Fruit fly (Drosophila melanogaster): ENCODE data around the gene CG9692.

Gene CG9692

DNA sequence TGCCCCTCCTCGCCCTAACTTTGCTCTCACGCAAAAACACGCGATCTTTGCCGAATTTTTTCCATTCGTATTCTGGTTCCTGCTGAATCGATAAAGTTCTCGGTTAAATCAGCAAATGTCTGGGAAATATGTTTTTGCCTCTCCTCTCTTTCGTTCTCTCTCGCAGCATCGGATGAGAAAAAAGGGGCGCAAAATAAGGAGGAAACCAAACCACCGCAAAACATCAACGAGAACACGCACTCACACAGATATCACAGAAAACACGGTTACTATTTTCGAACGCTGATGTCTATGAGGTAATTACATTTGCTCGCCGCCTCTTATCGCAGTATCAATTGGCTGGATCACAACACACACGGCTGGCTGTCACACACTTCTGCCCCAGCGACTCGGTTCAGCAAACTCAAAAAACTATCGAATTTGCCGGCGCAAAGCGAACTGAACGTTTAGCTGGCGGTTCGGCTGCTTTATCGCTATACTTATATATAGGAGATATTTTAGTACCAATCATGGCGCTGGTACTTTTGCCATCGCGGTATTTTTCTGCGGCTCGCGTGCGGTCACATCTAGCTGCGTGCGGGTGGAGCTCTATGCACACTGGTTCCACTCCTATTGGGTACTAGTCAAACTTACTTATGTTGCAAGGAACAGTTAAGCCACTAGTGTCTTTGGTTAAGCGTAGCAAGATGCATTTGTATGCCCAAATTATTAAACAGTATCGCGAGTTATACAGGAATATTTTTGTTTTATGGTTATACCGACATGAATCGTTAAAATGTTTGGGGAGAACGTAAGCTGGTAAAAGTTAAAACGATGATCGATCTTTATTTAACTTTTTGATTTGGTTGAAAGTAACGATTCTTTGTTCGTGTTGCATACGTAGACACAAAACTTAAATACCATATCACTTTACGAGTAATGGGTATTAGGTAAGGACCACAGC is 43.3 kb upstream of the CG9692 start, which contains the start of gene Baldspot (continued):
- TF ChIP-seq sc (optimal IDR thresholded peaks at IDR 0.05) = no peak
- TF ChIP-seq sc (GFP tag; optimal IDR thresholded peaks at IDR 0.05) = peak; percentile 19
- TF ChIP-seq scrt (GFP tag; optimal IDR thresholded peaks at IDR 0.05) = peak; percentile 79
- peak; percentile 85 for TF ChIP-seq ind (GFP tag; optimal IDR thresholded peaks at IDR 0.05)
- TF ChIP-seq CG1602 (GFP tag; optimal IDR thresholded peaks at IDR 0.05) = peak; percentile 11
- TF ChIP-seq Nf-YB (GFP tag; optimal IDR thresholded peaks at IDR 0.05) = no peak
- peak; percentile 35; the same call in 2 of the 3 replicates for TF ChIP-seq Aef1 (GFP tag; IDR thresholded peaks at IDR 0.05)
- TF ChIP-seq CG6683 (GFP tag; optimal IDR thresholded peaks at IDR 0.05) = peak; percentile 71
- TF ChIP-seq pan (optimal IDR thresholded peaks at IDR 0.05) = peak in 1 of 2 experiments; percentile 53
- TF ChIP-seq pan (GFP tag; optimal IDR thresholded peaks at IDR 0.05 in 1 of 2, IDR thresholded peaks at IDR 0.05 in 1 of 2) = peak in 1 of 2 experiments; percentile 64
- TF ChIP-seq CG14441 (GFP tag; IDR thresholded peaks at IDR 0.05) = peak; percentile 64
- peak; percentile 48 for TF ChIP-seq CG10209 (GFP tag; optimal IDR thresholded peaks at IDR 0.05)
- TF ChIP-seq Doc3 (GFP tag; IDR thresholded peaks at IDR 0.05; ENCODE audit: partially characterized antibody) = peak; percentile 49; the same call in 1 of the 3 replicates
- TF ChIP-seq twi (tag; optimal IDR thresholded peaks at IDR 0.05) = no peak
- TF ChIP-seq CG4617 (GFP tag; optimal IDR thresholded peaks at IDR 0.05; ENCODE audit: borderline replicate concordance) = no peak
- TF ChIP-seq Poxn (GFP tag; IDR thresholded peaks at IDR 0.05) = no peak
- TF ChIP-seq CG6654 (GFP tag; optimal IDR thresholded peaks at IDR 0.05) = peak; percentile 63
- TF ChIP-seq CG14667 (GFP tag; IDR thresholded peaks at IDR 0.05) = 0 out of 2 replicates have a peak, but pooled peaks have one; percentile 12
- TF ChIP-seq CG2875 (GFP tag; optimal IDR thresholded peaks at IDR 0.05) = peak; percentile 31
- no peak for TF ChIP-seq CG12236 (GFP tag; optimal IDR thresholded peaks at IDR 0.05)
- TF ChIP-seq az2 (GFP tag; optimal IDR thresholded peaks at IDR 0.05) = peak; percentile 14
- TF ChIP-seq Hr78 (GFP tag; optimal IDR thresholded peaks at IDR 0.05) = peak in 1 of 2 experiments; percentile 26
- TF ChIP-seq Ptx1 (GFP tag; IDR thresholded peaks at IDR 0.05) = peak; percentile 46
- peak; percentile 86 for TF ChIP-seq gem (tag; optimal IDR thresholded peaks at IDR 0.05)
- TF ChIP-seq disco-r (GFP tag; optimal IDR thresholded peaks at IDR 0.05) = no peak
- peak; percentile 23 for TF ChIP-seq kay (GFP tag; optimal IDR thresholded peaks at IDR 0.05)
- peak; percentile 68 for TF ChIP-seq CG7271 (tag; optimal IDR thresholded peaks at IDR 0.05)
- peak in 1 of 2 experiments; percentile 46 for TF ChIP-seq tll (GFP tag; optimal IDR thresholded peaks at IDR 0.05)
- peak; percentile 85 for TF ChIP-seq Lhr (GFP tag; optimal IDR thresholded peaks at IDR 0.05)
- TF ChIP-seq HLHmδ (GFP tag; optimal IDR thresholded peaks at IDR 0.05) = peak; percentile 22
- peak; percentile 49 for TF ChIP-seq NfI (GFP tag; optimal IDR thresholded peaks at IDR 0.05)
- peak; percentile 34 for TF ChIP-seq CG31388 (GFP tag; optimal IDR thresholded peaks at IDR 0.05)
- TF ChIP-seq hth (optimal IDR thresholded peaks at IDR 0.05) = no peak
- TF ChIP-seq CG10431 (GFP tag; optimal IDR thresholded peaks at IDR 0.05) = no peak
- 0 out of 2 replicates have a peak, but pooled peaks have one; percentile 8 for TF ChIP-seq ap (GFP tag; IDR thresholded peaks at IDR 0.05)
- TF ChIP-seq CG11560 (tag; IDR thresholded peaks at IDR 0.05) = peak; percentile 37; the same call in 1 of the 3 replicates
- TF ChIP-seq gcm2 (GFP tag; optimal IDR thresholded peaks at IDR 0.05) = peak; percentile 84
- peak; percentile 87 for TF ChIP-seq CG12659 (GFP tag; optimal IDR thresholded peaks at IDR 0.05)
- peak; percentile 46; the same call in 1 of the 2 replicates for TF ChIP-seq CG6272 (GFP tag; IDR thresholded peaks at IDR 0.05)
- peak; percentile 27 for TF ChIP-seq maf-S (GFP tag; optimal IDR thresholded peaks at IDR 0.05)
- peak; percentile 17 for TF ChIP-seq CG33557 (GFP tag; optimal IDR thresholded peaks at IDR 0.05)
- TF ChIP-seq Optix (GFP tag; IDR thresholded peaks at IDR 0.05) = no peak
- TF ChIP-seq ci (GFP tag; IDR thresholded peaks at IDR 0.05) = peak; percentile 86
- peak; percentile 78 for TF ChIP-seq CG8924 (tag; optimal IDR thresholded peaks at IDR 0.05)
- TF ChIP-seq ab (GFP tag; optimal IDR thresholded peaks at IDR 0.05) = no peak
- TF ChIP-seq zfh1 (GFP tag; IDR thresholded peaks at IDR 0.05) = peak; percentile 52; the same call in 2 of the 3 replicates
- TF ChIP-seq Meics (GFP tag; optimal IDR thresholded peaks at IDR 0.05) = peak; percentile 91

All from whole organism, embryonic.